Fruit fly (Drosophila melanogaster) whole organism, wandering third instar larva: Measurements from ENCODE around the gene CG44098.

ENCODE experiments used
- CG32264 ChIP-seq: fragments of 200-800 bp; sonication (Bioruptor generic); optimal IDR thresholded peaks from 2 replicates; lab custom pipeline; 2016; ENCODE audit warnings: missing biosample characterization, missing genetic modification characterization
- CG9705 ChIP-seq: fragments of 200-800 bp; sonication (Bioruptor generic); optimal IDR thresholded peaks from 2 replicates; lab custom pipeline; 2018; ENCODE audit warnings: missing biosample characterization, mild to moderate bottlenecking, missing genetic modification characterization
- Dfd ChIP-seq: fragments of >200 bp; optimal IDR thresholded peaks from 2 replicates; lab custom pipeline; 2017; ENCODE audit warnings: missing biosample characterization, missing genetic modification characterization
- Dif ChIP-seq: fragments of 200-275, 200-300 bp; sonication (Bioruptor generic); optimal IDR thresholded peaks from 2 replicates; lab custom pipeline; 2018; ENCODE audit warnings: missing biosample characterization, missing genetic modification characterization; ENCODE audit not compliant: partially characterized antibody
- GATAd ChIP-seq: sonication (Bioruptor generic); optimal IDR thresholded peaks from 2 replicates; lab custom pipeline; 2016; ENCODE audit warnings: missing biosample characterization, missing genetic modification characterization
- Hr78 ChIP-seq: fragments of >200 bp; optimal IDR thresholded peaks from 2 replicates; lab custom pipeline; 2017; ENCODE audit warnings: missing biosample characterization, missing genetic modification characterization
- Hr83 ChIP-seq: fragments of 200-300 bp; sonication (Bioruptor generic); optimal IDR thresholded peaks from 2 replicates; lab custom pipeline; 2016; ENCODE audit warnings: missing biosample characterization, mild to moderate bottlenecking, missing genetic modification characterization, moderate library complexity; ENCODE audit not compliant: poor library complexity, severe bottlenecking
- Mio ChIP-seq: sonication (Bioruptor generic); optimal IDR thresholded peaks from 2 replicates; lab custom pipeline; 2016; ENCODE audit warnings: missing biosample characterization, missing genetic modification characterization
- Myc ChIP-seq: fragments of >200 bp; optimal IDR thresholded peaks from 2 replicates; lab custom pipeline; 2017
- N ChIP-seq: fragments of >200 bp; optimal IDR thresholded peaks from 2 replicates; lab custom pipeline; 2018; ENCODE audit warnings: missing biosample characterization, missing external identifiers, missing genetic modification characterization
- Rel ChIP-seq, 2 experiments: fragments of 200-800 bp; sonication (Bioruptor generic) in 1 of 2; optimal IDR thresholded peaks; 2 replicates in 1 of 2; 3 replicates in 1 of 2; lab custom pipeline; 2016 to 2019; ENCODE audit warnings: mild to moderate bottlenecking in 2 of 2, missing biosample characterization in 2 of 2, missing genetic modification characterization in 2 of 2, moderate library complexity in 1 of 2
- Sp1 ChIP-seq: fragments of 200-800 bp; sonication (Bioruptor generic); optimal IDR thresholded peaks from 3 replicates; lab custom pipeline; 2019; ENCODE audit warnings: missing biosample characterization, mild to moderate bottlenecking, missing genetic modification characterization, moderate library complexity
- br ChIP-seq: fragments of 200-800 bp; sonication (Bioruptor generic); optimal IDR thresholded peaks from 2 replicates; lab custom pipeline; 2016; ENCODE audit warnings: missing biosample characterization, missing genetic modification characterization
- brk ChIP-seq: fragments of 200-800 bp; sonication (Bioruptor generic); optimal IDR thresholded peaks from 2 replicates; lab custom pipeline; 2016; ENCODE audit warnings: missing biosample characterization, mild to moderate bottlenecking, missing genetic modification characterization
- dl ChIP-seq, 2 experiments: fragments of 175-275, 200-275 bp in 1 of 2; fragments of 200-275 bp in 1 of 2; sonication (Bioruptor generic); optimal IDR thresholded peaks; lab custom pipeline; 2018; ENCODE audit warnings: mild to moderate bottlenecking in 2 of 2, missing biosample characterization in 2 of 2, missing genetic modification characterization in 2 of 2, moderate library complexity in 2 of 2; ENCODE audit not compliant: partially characterized antibody in 2 of 2, insufficient read depth in 1 of 2
- dmrt93B ChIP-seq: fragments of 200-800 bp; sonication (Bioruptor generic); optimal IDR thresholded peaks from 2 replicates; lab custom pipeline; 2018; ENCODE audit warnings: missing biosample characterization, mild to moderate bottlenecking, missing genetic modification characterization
- dsf ChIP-seq: sonication (Bioruptor generic); optimal IDR thresholded peaks from 2 replicates; lab custom pipeline; 2016; ENCODE audit warnings: missing biosample characterization, missing genetic modification characterization, borderline replicate concordance
- ey ChIP-seq: fragments of 200-800 bp; sonication (Bioruptor generic); optimal IDR thresholded peaks from 2 replicates; lab custom pipeline; 2016; ENCODE audit warnings: missing biosample characterization, missing genetic modification characterization
- foxo ChIP-seq, 2 experiments: fragments of 200-800 bp; sonication (Bioruptor generic); optimal IDR thresholded peaks; 2 replicates in 1 of 2; 3 replicates in 1 of 2; lab custom pipeline; 2016 to 2017; ENCODE audit warnings: missing biosample characterization in 2 of 2, missing genetic modification characterization in 2 of 2
- fru ChIP-seq: fragments of 200-800 bp; sonication (Bioruptor generic); optimal IDR thresholded peaks from 3 replicates; lab custom pipeline; 2016; ENCODE audit warnings: missing biosample characterization, mild to moderate bottlenecking, missing genetic modification characterization
- h ChIP-seq: fragments of 200-800 bp; sonication (Bioruptor generic); optimal IDR thresholded peaks from 3 replicates; lab custom pipeline; 2016; ENCODE audit warnings: missing biosample characterization, mild to moderate bottlenecking, missing genetic modification characterization
- jim ChIP-seq: fragments of 175-275, 200-325 bp; sonication (Bioruptor generic); optimal IDR thresholded peaks from 2 replicates; lab custom pipeline; 2016; ENCODE audit warnings: missing biosample characterization, mild to moderate bottlenecking, missing genetic modification characterization
- lola ChIP-seq: fragments of >200 bp; optimal IDR thresholded peaks from 2 replicates; lab custom pipeline; 2017; ENCODE audit warnings: missing biosample characterization, missing genetic modification characterization
- psq ChIP-seq: fragments of 200-800 bp; sonication (Bioruptor generic); optimal IDR thresholded peaks from 3 replicates; lab custom pipeline; 2017; ENCODE audit warnings: missing biosample characterization, mild to moderate bottlenecking, missing genetic modification characterization, moderate library complexity
- rgr ChIP-seq: fragments of 200-800 bp; sonication (Bioruptor generic); optimal IDR thresholded peaks from 3 replicates; lab custom pipeline; 2016; ENCODE audit warnings: missing biosample characterization, mild to moderate bottlenecking, missing genetic modification characterization
- sage ChIP-seq: fragments of 200-800 bp; sonication (Bioruptor generic); optimal IDR thresholded peaks from 2 replicates; lab custom pipeline; 2016; ENCODE audit warnings: missing biosample characterization, mild to moderate bottlenecking, missing genetic modification characterization
- sv ChIP-seq: fragments of 200-800 bp; sonication (Bioruptor generic); optimal IDR thresholded peaks from 3 replicates; lab custom pipeline; 2016; ENCODE audit warnings: missing biosample characterization, missing genetic modification characterization
- usp ChIP-seq: fragments of >200 bp; optimal IDR thresholded peaks from 2 replicates; lab custom pipeline; 2017; ENCODE audit warnings: missing biosample characterization, missing genetic modification characterization

Gene CG44098

DNA sequence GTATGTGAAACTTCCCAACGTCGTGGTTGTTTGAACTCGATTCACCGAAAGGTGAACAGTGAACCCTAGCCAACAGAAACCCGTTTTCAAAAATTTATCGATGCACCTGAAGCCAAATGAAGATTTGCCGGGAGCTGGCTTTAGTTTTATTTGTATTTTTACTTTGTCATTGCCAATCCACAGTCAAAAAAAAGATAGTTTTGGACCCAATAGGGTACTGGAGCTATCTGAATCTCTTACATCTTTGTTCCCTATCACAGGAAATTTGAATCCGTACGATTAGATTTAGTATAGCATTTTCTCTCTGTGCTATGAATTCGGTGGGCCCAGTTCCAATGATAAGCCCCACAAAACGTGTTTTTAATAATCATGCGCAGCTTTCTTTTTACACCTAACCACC is 42.0 kb downstream of the CG44098 start:
- no peak for TF ChIP-seq Rel (GFP tag; optimal IDR thresholded peaks at IDR 0.05; lab: Kevin White, UChicago)
- TF ChIP-seq Rel (tag; optimal IDR thresholded peaks at IDR 0.05; lab: Kevin White, UChicago): no peak
- TF ChIP-seq br (GFP tag; lab: Kevin White, UChicago): peak; percentile 7
- TF ChIP-seq jim (GFP tag; lab: Kevin White, UChicago): no peak
- no peak for TF ChIP-seq Hr78
- TF ChIP-seq sage (GFP tag; lab: Kevin White, UChicago): no peak
- TF ChIP-seq dsf (GFP tag; lab: Kevin White, UChicago): no peak

dm6 chr3R:4728448-4728847 is 44.5 kb downstream of the CG44098 start:
- TF ChIP-seq CG9705 (GFP tag; lab: Kevin White, UChicago) (no peak), sage (GFP tag; lab: Kevin White, UChicago) (no peak), rgr (GFP tag; lab: Kevin White, UChicago) (no peak)

DNA sequence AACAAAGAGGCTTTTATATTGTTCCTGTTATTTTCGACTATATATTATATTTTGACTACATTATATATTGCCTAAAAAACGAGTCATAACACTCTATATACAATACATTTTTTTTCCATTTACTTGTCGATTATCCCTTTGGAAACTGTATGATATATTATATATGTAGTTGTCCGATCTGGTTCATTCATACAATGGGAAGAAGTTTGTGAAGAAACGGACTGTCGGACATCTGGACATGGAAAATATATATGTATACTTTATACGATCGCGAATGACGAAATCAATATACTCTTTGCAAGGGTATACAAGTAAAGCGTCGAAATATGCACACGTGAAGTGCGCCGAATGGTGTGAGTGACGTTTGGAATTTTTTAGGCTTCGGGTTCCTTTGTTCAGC is 46.2 kb downstream of the CG44098 start:
- TF ChIP-seq lola (GFP tag; lab: Kevin White, UChicago) (no peak), foxo (GFP tag; optimal IDR thresholded peaks at IDR 0.05; lab: Kevin White, UChicago) (peak in 1 of 2 experiments; percentile 8), CG9705 (GFP tag; lab: Kevin White, UChicago) (no peak), dmrt93B (no peak), ey (GFP tag; lab: Kevin White, UChicago) (no peak)

- TF ChIP-seq CG32264 (GFP tag; lab: Kevin White, UChicago) (no peak), fru (GFP tag; lab: Kevin White, UChicago) (no peak), Mio (GFP tag; lab: Kevin White, UChicago) (no peak), Rel (GFP tag; optimal IDR thresholded peaks at IDR 0.05; lab: Kevin White, UChicago) (no peak), Rel (tag; optimal IDR thresholded peaks at IDR 0.05; lab: Kevin White, UChicago) (no peak), dl (GFP tag; optimal IDR thresholded peaks at IDR 0.05; lab: Kevin White, UChicago; ENCODE audit: insufficient read depth in 1 of 2, partially characterized antibody in 2 of 2) (no peak), GATAd (GFP tag; lab: Kevin White, UChicago) (no peak), ey (GFP tag; lab: Kevin White, UChicago) (no peak), sv (GFP tag; lab: Kevin White, UChicago) (no peak), Hr83 (GFP tag; lab: Kevin White, UChicago) (no peak), brk (no peak)
Measured at dm6 chr3R:4726294-4726693, 46.7 kb downstream of the CG44098 start.

dm6 chr3R:4725349-4725748 is 47.6 kb downstream of the CG44098 start:
- TF ChIP-seq Hr83 (GFP tag; lab: Kevin White, UChicago): no peak
- TF ChIP-seq dmrt93B: no peak
- TF ChIP-seq Sp1: no peak

DNA sequence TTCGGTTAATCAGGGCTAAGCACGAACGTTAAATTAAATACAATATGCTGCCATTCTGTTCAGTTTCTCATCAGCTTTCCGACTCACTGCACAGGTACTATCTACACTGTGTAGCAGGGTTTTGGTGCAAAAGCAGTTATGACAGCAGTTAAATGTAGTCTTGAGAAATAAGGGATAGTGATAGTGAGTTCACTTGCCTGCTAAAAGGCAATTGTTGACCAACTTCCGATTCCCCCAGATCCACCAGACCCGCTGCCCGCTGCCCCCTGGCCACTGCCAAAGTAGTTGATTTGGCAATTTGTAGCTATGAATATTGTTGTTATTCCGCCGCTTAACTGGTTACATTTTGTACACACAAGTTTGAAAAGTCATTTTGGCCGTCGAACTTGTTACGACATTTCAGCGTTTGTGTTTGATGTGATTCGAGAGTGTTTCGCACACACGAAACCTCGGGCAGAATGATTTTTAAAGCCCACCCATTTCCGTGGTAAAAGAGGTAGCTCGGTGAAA is 48.6 kb downstream of the CG44098 start:
- TF ChIP-seq h: no peak
- TF ChIP-seq Myc (lab: Kevin White, UChicago): no peak
- no peak for TF ChIP-seq fru (GFP tag; lab: Kevin White, UChicago)
- no peak for TF ChIP-seq N (GFP tag; lab: Kevin White, UChicago)
- TF ChIP-seq usp (GFP tag; lab: Kevin White, UChicago): no peak
- TF ChIP-seq psq (GFP tag; lab: Kevin White, UChicago): no peak
- TF ChIP-seq Dif (GFP tag; lab: Kevin White, UChicago): no peak
- TF ChIP-seq Hr83 (GFP tag; lab: Kevin White, UChicago): no peak
- TF ChIP-seq brk: no peak
- TF ChIP-seq sage (GFP tag; lab: Kevin White, UChicago): no peak
- TF ChIP-seq Rel (GFP tag; optimal IDR thresholded peaks at IDR 0.05; lab: Kevin White, UChicago): no peak
- TF ChIP-seq Rel (tag; optimal IDR thresholded peaks at IDR 0.05; lab: Kevin White, UChicago): no peak
- TF ChIP-seq Dfd (GFP tag; lab: Kevin White, UChicago): no peak
- no peak for TF ChIP-seq CG9705 (GFP tag; lab: Kevin White, UChicago)
- TF ChIP-seq foxo (GFP tag; optimal IDR thresholded peaks at IDR 0.05; lab: Kevin White, UChicago): no peak
- TF ChIP-seq sv (GFP tag; lab: Kevin White, UChicago): no peak
